Worm (Caenorhabditis elegans) whole organism, late embryonic: ENCODE measurements around the gene mca-1.

ENCODE experiments used
- C08G9.2 ChIP-seq: sonication (generic microtip); optimal IDR thresholded peaks from 2 replicates; lab custom pipeline; 2016; ENCODE audit warnings: mild to moderate bottlenecking, missing genetic modification characterization, moderate library complexity, missing compliant biosample characterization
- Y22D7AL.16 ChIP-seq: sonication (generic microtip); optimal IDR thresholded peaks from 2 replicates; lab custom pipeline; 2016; ENCODE audit warnings: missing genetic modification characterization, missing compliant biosample characterization
- ceh-14 ChIP-seq: sonication (generic microtip); optimal IDR thresholded peaks from 2 replicates; lab custom pipeline; 2016; ENCODE audit warnings: missing genotype, missing genetic modification characterization, missing compliant biosample characterization
- dmd-4 ChIP-seq: sonication (generic microtip); optimal IDR thresholded peaks from 2 replicates; lab custom pipeline; 2016; ENCODE audit warnings: borderline replicate concordance, missing genetic modification characterization, missing compliant biosample characterization
- dve-1 ChIP-seq: sonication (generic microtip); optimal IDR thresholded peaks from 2 replicates; lab custom pipeline; 2017; ENCODE audit warnings: antibody characterized with exemption, mild to moderate bottlenecking, missing genetic modification characterization, missing compliant biosample characterization
- elt-2 ChIP-seq: sonication (generic microtip); optimal IDR thresholded peaks from 2 replicates; lab custom pipeline; 2016; ENCODE audit warnings: missing genetic modification reagents, missing genetic modification characterization, missing compliant biosample characterization
- fkh-10 ChIP-seq: fragments of 150-350 bp; optimal IDR thresholded peaks from 2 replicates; lab custom pipeline; 2014; ENCODE audit warnings: missing biosample characterization, missing genetic modification reagents, missing genetic modification characterization
- hlh-15 ChIP-seq: sonication (generic microtip); optimal IDR thresholded peaks from 2 replicates; lab custom pipeline; 2016; ENCODE audit warnings: missing genetic modification characterization, missing compliant biosample characterization
- lin-11 ChIP-seq: fragments of 200-800 bp; sonication (Bioruptor generic); optimal IDR thresholded peaks from 2 replicates; lab custom pipeline; 2018; ENCODE audit warnings: mild to moderate bottlenecking, missing genetic modification characterization, missing compliant biosample characterization
- nfya-1 ChIP-seq: sonication (generic microtip); optimal IDR thresholded peaks from 2 replicates; lab custom pipeline; 2017; ENCODE audit warnings: missing genetic modification characterization, mild to moderate bottlenecking, missing compliant biosample characterization, antibody characterized with exemption, moderate library complexity
- nhr-11 ChIP-seq: fragments of 150-350 bp; optimal IDR thresholded peaks from 2 replicates; lab custom pipeline; 2014; ENCODE audit warnings: missing biosample characterization, missing genetic modification characterization
- odd-2 ChIP-seq: sonication (generic microtip); optimal IDR thresholded peaks from 2 replicates; lab custom pipeline; 2017; ENCODE audit warnings: antibody characterized with exemption, mild to moderate bottlenecking, missing genetic modification characterization, missing compliant biosample characterization
- rnt-1 ChIP-seq: sonication (generic microtip); optimal IDR thresholded peaks from 2 replicates; lab custom pipeline; 2016; ENCODE audit warnings: missing genetic modification characterization, missing compliant biosample characterization

DNA sequence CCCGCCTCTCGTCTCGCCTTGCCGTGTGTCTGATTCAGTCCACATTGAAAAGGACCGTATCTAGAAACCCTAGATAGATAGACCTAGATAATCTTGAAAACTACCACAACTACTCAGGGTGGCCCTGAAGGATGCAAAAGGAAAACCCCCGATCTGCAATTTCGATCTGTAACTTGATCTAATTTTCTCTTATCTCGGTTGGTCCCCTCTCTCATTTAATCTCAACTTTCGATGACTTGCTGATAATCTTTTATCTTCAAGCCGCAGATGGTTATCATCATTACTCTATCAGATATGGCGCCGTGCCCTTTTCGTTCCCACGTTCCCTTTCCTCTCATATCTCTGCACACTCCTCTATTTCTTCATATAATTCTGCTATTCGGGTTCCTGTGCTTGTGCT lies 19.2 kb downstream of the mca-1 start:
- TF ChIP-seq lin-11 (no peak), elt-2 (tag; lab: Kevin White, UChicago) (no peak), nfya-1 (tag; lab: Kevin White, UChicago) (no peak), C08G9.2 (no peak), hlh-15 (no peak), ceh-14 (tag; lab: Kevin White, UChicago) (no peak), dmd-4 (no peak), nhr-11 (tag; lab: Kevin White, UChicago) (no peak), rnt-1 (tag; lab: Kevin White, UChicago) (peak; percentile 100), odd-2 (tag; lab: Kevin White, UChicago) (no peak), dve-1 (no peak), fkh-10 (no peak), Y22D7AL.16 (tag; lab: Kevin White, UChicago) (no peak)
